Worm (Caenorhabditis elegans) whole organism, L4 larva: ENCODE measurements around the gene dnj-19.

ENCODE experiments used
- R02D3.7 ChIP-seq: fragments of 150-350 bp; sonication (generic microtip); optimal IDR thresholded peaks from 3 replicates; lab custom pipeline; 2014; ENCODE audit warnings: missing biosample characterization, missing genetic modification characterization
- aly-2 ChIP-seq: sonication (generic microtip); optimal IDR thresholded peaks from 2 replicates; lab custom pipeline; 2018; ENCODE audit warnings: missing biosample characterization, missing genetic modification characterization
- ces-1 ChIP-seq: fragments of 150-350 bp; sonication (generic microtip); optimal IDR thresholded peaks from 4 replicates; lab custom pipeline; 2014; ENCODE audit warnings: missing biosample characterization, missing genetic modification reagents, missing genetic modification characterization
- daf-12 ChIP-seq: fragments of 150-350 bp; optimal IDR thresholded peaks from 2 replicates; lab custom pipeline; 2014; ENCODE audit warnings: missing biosample characterization, missing genetic modification reagents, missing genetic modification characterization
- daf-19 ChIP-seq: fragments of 200-800 bp; sonication (Bioruptor generic); conservative IDR thresholded peaks from 2 replicates; pipeline ENCODE4 v1.3.6; 2022; ENCODE audit warnings: missing genetic modification characterization, missing compliant biosample characterization
- egl-27 ChIP-seq: sonication (generic microtip); optimal IDR thresholded peaks from 3 replicates; lab custom pipeline; 2017; ENCODE audit warnings: missing biosample characterization, missing genetic modification reagents, missing genetic modification characterization
- gei-8 ChIP-seq: fragments of 200-800 bp; sonication (Bioruptor generic); optimal IDR thresholded peaks from 2 replicates; lab custom pipeline; 2018; ENCODE audit warnings: mild to moderate bottlenecking, missing genetic modification characterization, missing compliant biosample characterization
- jun-1 ChIP-seq: fragments of 150-350 bp; optimal IDR thresholded peaks from 2 replicates; lab custom pipeline; 2014; ENCODE audit warnings: missing biosample characterization, missing genetic modification reagents, missing genetic modification characterization
- mdt-29 ChIP-seq: fragments of 200-800 bp; sonication (Bioruptor generic); IDR thresholded peaks from 2 replicates; pipeline ENCODE4 v1.3.6; 2022; ENCODE audit warnings: missing genetic modification reagents, missing genetic modification characterization, missing compliant biosample characterization
- snpc-4 ChIP-seq: fragments of 150-350 bp; optimal IDR thresholded peaks from 2 replicates; lab custom pipeline; 2014; ENCODE audit warnings: missing biosample characterization, missing genetic modification characterization
- unc-39 ChIP-seq: sonication (generic microtip); optimal IDR thresholded peaks from 2 replicates; lab custom pipeline; 2017; ENCODE audit warnings: missing biosample characterization, missing genetic modification characterization

DNA sequence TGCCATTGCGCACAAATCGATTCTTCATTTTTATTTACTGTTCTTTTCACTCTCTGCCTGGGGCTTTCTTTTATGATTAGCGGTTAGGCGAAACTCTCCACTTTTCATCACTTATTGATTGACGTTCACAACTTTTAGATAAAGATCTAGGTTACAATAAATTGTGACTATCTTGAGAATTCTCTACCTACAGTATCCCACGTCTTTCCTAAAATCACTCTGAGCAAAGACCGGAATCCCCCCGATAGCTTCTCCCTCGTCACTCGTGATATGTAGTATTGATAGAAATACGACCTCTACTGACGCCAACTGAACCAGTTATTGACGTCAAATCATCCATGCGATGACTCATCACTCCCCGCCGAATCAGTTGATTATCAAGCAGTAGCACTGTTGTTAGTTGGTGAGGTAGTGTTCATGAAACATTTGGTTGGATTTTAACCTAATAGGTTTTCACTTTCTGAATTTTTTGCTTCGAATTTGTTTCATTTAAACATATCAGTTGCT, 17.1 kb upstream of the dnj-19 start, which contains the start of gene hir-1:
- TF ChIP-seq mdt-29 (GFP tag; lab: Robert Waterston, UW) (no peak), daf-12 (tag; lab: Kevin White, UChicago) (no peak), ces-1 (GFP tag; lab: Kevin White, UChicago) (no peak), gei-8 (GFP tag; lab: Kevin White, UChicago) (no peak), aly-2 (tag; lab: Kevin White, UChicago) (no peak), egl-27 (no peak), jun-1 (tag; lab: Kevin White, UChicago) (no peak), unc-39 (no peak), R02D3.7 (tag; lab: Kevin White, UChicago) (no peak), daf-19 (GFP tag; lab: Robert Waterston, UW) (no peak), snpc-4 (tag; lab: Kevin White, UChicago) (no peak)
